Worm (Caenorhabditis elegans): ENCODE results near the gene K03A11.4.

DNA sequence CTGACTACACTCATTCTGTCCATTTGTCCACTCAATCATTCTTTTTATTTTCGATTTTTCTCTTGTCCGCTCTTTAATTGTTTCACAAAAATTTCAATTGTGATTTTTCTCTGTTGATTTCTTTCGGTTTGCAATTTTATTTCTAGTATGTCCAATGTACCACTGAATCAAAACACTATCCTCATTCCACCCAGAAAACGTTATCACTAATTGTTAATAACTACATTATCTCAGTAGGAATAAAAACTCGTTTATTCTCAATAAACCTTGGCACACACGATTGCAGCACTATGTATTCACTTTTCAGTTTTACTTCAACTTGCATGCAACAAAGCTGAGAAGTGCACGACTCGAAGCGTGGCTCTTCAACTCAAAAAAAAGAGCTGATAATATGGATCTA, 26.6 kb upstream of the K03A11.4 start, which contains the start of gene K03A11.1:
- TF ChIP-seq pag-3 (tag; optimal IDR thresholded peaks at IDR 0.05; ENCODE audit: borderline replicate concordance) (no peak), ceh-19 (GFP tag; optimal IDR thresholded peaks at IDR 0.05) (no peak), sdc-2 (tag; optimal IDR thresholded peaks at IDR 0.05) (no peak), ceh-6 (GFP tag; optimal IDR thresholded peaks at IDR 0.05) (no peak), sox-4 (tag; optimal IDR thresholded peaks at IDR 0.05) (no peak), pha-4 (tag; optimal IDR thresholded peaks at IDR 0.05) (no peak), ceh-45 (GFP tag; IDR thresholded peaks at IDR 0.05) (no peak), che-1 (tag; optimal IDR thresholded peaks at IDR 0.05) (no peak)
